Worm (Caenorhabditis elegans): ENCODE data around the gene F39F10.3.

The F39F10.3 gene

DNA sequence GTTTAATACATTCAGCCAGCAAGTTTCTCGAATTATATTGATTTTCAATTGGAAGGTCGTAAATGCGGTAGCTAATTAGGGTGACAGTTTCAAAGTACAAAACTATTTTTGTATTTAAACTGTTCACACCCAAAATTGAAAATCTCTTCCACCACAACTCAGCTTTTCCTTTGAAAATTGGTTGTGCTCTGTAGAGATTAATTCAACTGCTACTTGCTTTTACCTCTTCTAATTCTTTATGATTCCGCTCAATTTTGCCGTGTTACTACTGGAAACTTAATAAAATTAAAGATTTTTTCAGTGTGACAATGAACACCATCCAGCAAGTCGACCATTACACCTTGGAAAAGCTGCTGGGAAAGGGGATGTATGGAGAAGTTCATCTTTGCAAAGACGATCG is at the start of gene F39F10.3:
Gene F39F10.3 (plus strand): TSS at position 301 of the 400 bp plus-strand sequence.
- TF ChIP-seq ama-1 (optimal IDR thresholded peaks at IDR 0.05) (no peak), scrt-1 (GFP tag; IDR thresholded peaks at IDR 0.05) (no peak), B0310.2 (tag; optimal IDR thresholded peaks at IDR 0.05) (no peak), flt-1 (GFP tag; IDR thresholded peaks at IDR 0.05) (no peak), sea-1 (GFP tag; conservative IDR thresholded peaks at IDR 0.05) (no peak), ceh-13 (GFP tag; optimal IDR thresholded peaks at IDR 0.05) (no peak), ets-7 (tag; optimal IDR thresholded peaks at IDR 0.05) (no peak), F13C5.2 (tag; optimal IDR thresholded peaks at IDR 0.05) (no peak), tbx-11 (GFP tag; IDR thresholded peaks at IDR 0.05) (no peak), ceh-36 (tag; optimal IDR thresholded peaks at IDR 0.05) (no peak), tra-4 (tag; optimal IDR thresholded peaks at IDR 0.05) (no peak), aly-1 (tag; optimal IDR thresholded peaks at IDR 0.05) (no peak), hmg-4 (GFP tag; optimal IDR thresholded peaks at IDR 0.05) (no peak), hnd-1 (tag; optimal IDR thresholded peaks at IDR 0.05) (no peak)

DNA sequence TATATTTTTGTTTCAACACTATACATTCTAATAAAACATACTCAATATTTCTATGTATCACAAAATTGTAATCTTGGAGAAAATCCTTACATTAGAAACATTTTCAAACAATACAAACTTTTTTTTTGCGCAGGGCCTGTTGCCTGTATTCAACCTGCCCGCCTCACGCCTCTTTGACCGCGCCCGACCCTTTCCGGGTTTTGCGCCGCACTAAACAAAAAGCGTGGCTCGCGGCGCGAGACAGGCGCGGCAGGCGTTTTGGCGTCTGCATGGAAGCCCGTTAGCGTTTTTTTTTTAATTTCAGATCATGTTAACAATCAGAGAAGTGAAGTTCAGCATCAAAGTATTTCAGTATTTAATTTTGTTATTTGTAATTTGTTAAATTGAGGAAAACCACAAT is 48.8 kb upstream of the F39F10.3 start:
- TF ChIP-seq pes-1 (GFP tag; IDR thresholded peaks at IDR 0.05) (no peak), B0310.2 (tag; optimal IDR thresholded peaks at IDR 0.05) (no peak), hnd-1 (tag; optimal IDR thresholded peaks at IDR 0.05) (no peak), hmbx-1 (tag; optimal IDR thresholded peaks at IDR 0.05) (no peak), tra-4 (tag; optimal IDR thresholded peaks at IDR 0.05) (no peak), ets-7 (tag; optimal IDR thresholded peaks at IDR 0.05) (no peak), ceh-36 (tag; optimal IDR thresholded peaks at IDR 0.05) (no peak), aly-1 (tag; optimal IDR thresholded peaks at IDR 0.05) (no peak), scrt-1 (GFP tag; IDR thresholded peaks at IDR 0.05) (no peak), flt-1 (GFP tag; IDR thresholded peaks at IDR 0.05) (no peak), F13C5.2 (tag; optimal IDR thresholded peaks at IDR 0.05) (no peak)

DNA sequence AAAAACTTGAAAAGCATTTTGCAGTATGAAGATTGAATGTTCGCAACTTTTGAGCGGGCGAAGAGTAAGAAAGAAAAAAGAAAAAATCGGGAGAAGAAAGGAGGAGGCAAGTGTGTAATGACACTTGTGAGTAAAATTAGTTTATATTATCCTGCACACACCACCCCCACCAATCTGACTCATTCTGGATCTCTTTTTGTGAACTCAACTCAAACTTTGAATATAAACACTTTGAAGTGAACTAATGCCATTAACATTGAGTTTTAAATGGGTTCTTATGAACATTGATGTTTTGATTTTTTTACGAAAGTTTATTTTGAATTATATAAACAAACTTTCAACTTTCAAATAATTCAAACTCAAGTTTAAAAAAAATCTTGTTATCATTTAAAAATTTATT is 46.9 kb upstream of the F39F10.3 start, which contains the start of gene F41G4.8:
Gene F41G4.8 (minus strand): TSS at position 101 of the 400 bp plus-strand sequence.
- TF ChIP-seq tra-4 (tag; optimal IDR thresholded peaks at IDR 0.05) (no peak), ceh-36 (tag; optimal IDR thresholded peaks at IDR 0.05) (no peak), hmg-4 (GFP tag; optimal IDR thresholded peaks at IDR 0.05) (no peak)

- TF ChIP-seq sea-1 (GFP tag; conservative IDR thresholded peaks at IDR 0.05) (no peak), tbx-11 (GFP tag; IDR thresholded peaks at IDR 0.05) (no peak), ets-7 (tag; optimal IDR thresholded peaks at IDR 0.05) (no peak), tbx-37 (GFP tag; conservative IDR thresholded peaks at IDR 0.05) (no peak), aly-1 (tag; optimal IDR thresholded peaks at IDR 0.05) (no peak), ceh-13 (GFP tag; optimal IDR thresholded peaks at IDR 0.05) (no peak), flt-1 (GFP tag; IDR thresholded peaks at IDR 0.05) (no peak)
Observed at ce11 chrX:16859956-16860446, 31.8 kb upstream of the F39F10.3 start, which contains the start of gene T20F7.3. TSS of gene T20F7.3 (plus strand) at chrX:16860396.

DNA sequence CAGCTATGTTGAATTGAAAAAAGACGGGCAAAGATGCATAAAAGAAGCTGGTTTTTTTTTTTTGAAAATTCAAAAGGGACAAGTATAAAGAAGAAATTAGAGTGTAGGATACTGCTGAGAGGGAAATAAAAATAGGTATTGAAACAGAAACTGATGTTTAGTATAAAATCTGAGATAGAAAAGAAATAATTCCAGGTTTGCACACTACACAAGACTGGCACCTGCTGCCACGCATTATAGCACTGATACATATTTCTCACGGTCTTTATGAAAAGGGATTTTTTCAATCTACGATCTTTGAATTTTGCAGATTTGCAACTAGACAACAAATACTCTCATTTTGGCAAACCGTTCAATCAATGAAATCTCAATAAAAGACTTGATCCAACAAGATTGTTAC is 28.5 kb upstream of the F39F10.3 start:
- TF ChIP-seq sea-1 (GFP tag; conservative IDR thresholded peaks at IDR 0.05) (no peak), pes-1 (GFP tag; IDR thresholded peaks at IDR 0.05) (no peak), hmbx-1 (tag; optimal IDR thresholded peaks at IDR 0.05) (no peak), tra-4 (tag; optimal IDR thresholded peaks at IDR 0.05) (no peak), ceh-36 (tag; optimal IDR thresholded peaks at IDR 0.05) (no peak), F13C5.2 (tag; optimal IDR thresholded peaks at IDR 0.05) (no peak), tbx-37 (GFP tag; conservative IDR thresholded peaks at IDR 0.05) (no peak)

DNA sequence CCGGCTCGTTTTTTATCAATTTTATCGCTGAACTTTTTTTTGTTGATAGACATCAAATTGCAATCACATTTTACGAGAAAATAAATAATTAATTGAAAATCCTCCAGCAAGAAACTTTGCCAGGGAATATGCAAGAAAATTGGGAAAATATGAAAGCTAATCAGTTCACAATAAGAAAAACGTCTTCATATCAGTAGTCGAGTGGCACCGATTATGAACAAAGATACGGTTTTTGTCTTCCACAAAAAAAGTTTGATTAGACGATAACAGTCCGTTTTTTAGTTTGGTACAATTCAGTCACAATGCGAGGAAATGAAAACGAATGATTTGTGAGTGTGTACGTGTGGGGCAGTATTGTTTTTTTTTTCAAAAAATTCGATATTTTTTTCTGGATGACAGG is 26.8 kb upstream of the F39F10.3 start:
- no peak for TF ChIP-seq ceh-36 (tag; optimal IDR thresholded peaks at IDR 0.05)
- no peak for TF ChIP-seq hmbx-1 (tag; optimal IDR thresholded peaks at IDR 0.05)
- TF ChIP-seq flt-1 (GFP tag; IDR thresholded peaks at IDR 0.05) = no peak
- TF ChIP-seq hmg-4 (GFP tag; optimal IDR thresholded peaks at IDR 0.05) = no peak
- TF ChIP-seq tbx-11 (GFP tag; IDR thresholded peaks at IDR 0.05) = no peak
- TF ChIP-seq ama-1 (optimal IDR thresholded peaks at IDR 0.05) = no peak
- no peak for TF ChIP-seq scrt-1 (GFP tag; IDR thresholded peaks at IDR 0.05)
- no peak for TF ChIP-seq sea-1 (GFP tag; conservative IDR thresholded peaks at IDR 0.05)
- no peak for TF ChIP-seq B0310.2 (tag; optimal IDR thresholded peaks at IDR 0.05)
- TF ChIP-seq tra-4 (tag; optimal IDR thresholded peaks at IDR 0.05) = no peak
- no peak for TF ChIP-seq ets-7 (tag; optimal IDR thresholded peaks at IDR 0.05)
- no peak for TF ChIP-seq hnd-1 (tag; optimal IDR thresholded peaks at IDR 0.05)
- no peak for TF ChIP-seq F13C5.2 (tag; optimal IDR thresholded peaks at IDR 0.05)
- TF ChIP-seq pes-1 (GFP tag; IDR thresholded peaks at IDR 0.05) = no peak

ce11 chrX:16865675-16866074 is 26.1 kb upstream of the F39F10.3 start:
- TF ChIP-seq tbx-11 (GFP tag; IDR thresholded peaks at IDR 0.05) = no peak
- TF ChIP-seq ceh-36 (tag; optimal IDR thresholded peaks at IDR 0.05) = no peak
- TF ChIP-seq aly-1 (tag; optimal IDR thresholded peaks at IDR 0.05) = no peak
- TF ChIP-seq F13C5.2 (tag; optimal IDR thresholded peaks at IDR 0.05) = no peak
- TF ChIP-seq sea-1 (GFP tag; conservative IDR thresholded peaks at IDR 0.05) = no peak
- no peak for TF ChIP-seq hnd-1 (tag; optimal IDR thresholded peaks at IDR 0.05)
- no peak for TF ChIP-seq pes-1 (GFP tag; IDR thresholded peaks at IDR 0.05)
- TF ChIP-seq hmbx-1 (tag; optimal IDR thresholded peaks at IDR 0.05) = no peak
- no peak for TF ChIP-seq scrt-1 (GFP tag; IDR thresholded peaks at IDR 0.05)

DNA sequence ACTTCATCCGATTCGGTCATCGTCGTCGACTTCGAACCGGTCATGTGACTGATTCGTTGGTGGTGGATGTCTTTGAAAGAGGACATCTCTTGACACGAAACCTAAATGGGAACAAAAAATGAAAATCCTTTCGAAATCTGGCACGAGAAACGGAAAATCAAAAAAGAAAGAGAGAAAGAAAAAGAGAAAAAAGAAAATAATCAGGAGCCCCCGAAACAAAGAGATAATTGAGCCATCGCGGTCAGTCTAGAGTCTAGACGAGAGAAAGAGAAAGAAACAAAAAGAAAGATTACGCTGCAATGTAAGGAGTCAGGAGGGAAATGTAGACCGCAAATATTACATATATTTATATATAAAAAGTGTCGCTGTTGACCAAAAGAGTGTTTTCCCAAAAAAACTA is 22.9 kb upstream of the F39F10.3 start, which contains the start of gene aakg-2:
Gene aakg-2 (minus strand): TSS at position 101 of the 400 bp plus-strand sequence.
- TF ChIP-seq sea-1 (GFP tag; conservative IDR thresholded peaks at IDR 0.05) = no peak
- no peak for TF ChIP-seq aly-1 (tag; optimal IDR thresholded peaks at IDR 0.05)
- no peak for TF ChIP-seq tbx-37 (GFP tag; conservative IDR thresholded peaks at IDR 0.05)
- no peak for TF ChIP-seq ama-1 (optimal IDR thresholded peaks at IDR 0.05)
- no peak for TF ChIP-seq hnd-1 (tag; optimal IDR thresholded peaks at IDR 0.05)
- no peak for TF ChIP-seq B0310.2 (tag; optimal IDR thresholded peaks at IDR 0.05)
- TF ChIP-seq hmg-4 (GFP tag; optimal IDR thresholded peaks at IDR 0.05) = no peak
- no peak for TF ChIP-seq tra-4 (tag; optimal IDR thresholded peaks at IDR 0.05)
- no peak for TF ChIP-seq F13C5.2 (tag; optimal IDR thresholded peaks at IDR 0.05)
- no peak for TF ChIP-seq pes-1 (GFP tag; IDR thresholded peaks at IDR 0.05)
- no peak for TF ChIP-seq ceh-36 (tag; optimal IDR thresholded peaks at IDR 0.05)
- TF ChIP-seq scrt-1 (GFP tag; IDR thresholded peaks at IDR 0.05) = no peak
- TF ChIP-seq hmbx-1 (tag; optimal IDR thresholded peaks at IDR 0.05) = no peak
- no peak for TF ChIP-seq ets-7 (tag; optimal IDR thresholded peaks at IDR 0.05)
- TF ChIP-seq ceh-13 (GFP tag; optimal IDR thresholded peaks at IDR 0.05) = no peak
- TF ChIP-seq tbx-11 (GFP tag; IDR thresholded peaks at IDR 0.05) = no peak
- TF ChIP-seq flt-1 (GFP tag; IDR thresholded peaks at IDR 0.05) = no peak
